Fruit fly (Drosophila melanogaster) whole organism, prepupa: ENCODE results near the gene CG32554.

ENCODE experiments used
- Blimp-1 ChIP-seq: fragments of 200-800 bp; sonication (Bioruptor generic); optimal IDR thresholded peaks from 3 replicates; lab custom pipeline; 2017; ENCODE audit warnings: missing biosample characterization, missing genetic modification characterization, mild to moderate bottlenecking, moderate library complexity, missing genetic modification reagents
- CG10631 ChIP-seq: fragments of 200-800 bp; sonication (Bioruptor generic); optimal IDR thresholded peaks from 2 replicates; lab custom pipeline; 2016; ENCODE audit warnings: missing biosample characterization, missing genetic modification characterization
- CG10669 ChIP-seq: fragments of 200-800 bp; sonication (Bioruptor generic); optimal IDR thresholded peaks from 3 replicates; lab custom pipeline; 2018; ENCODE audit warnings: missing biosample characterization, mild to moderate bottlenecking, missing genetic modification characterization, moderate library complexity
- CG11294 ChIP-seq: fragments of 200-800 bp; sonication (Bioruptor generic); IDR thresholded peaks from 2 replicates; pipeline ENCODE4 v1.3.6; 2022; ENCODE audit warnings: missing biosample characterization, missing genetic modification characterization
- CG11762 ChIP-seq: fragments of 200-800 bp; sonication (Bioruptor generic); optimal IDR thresholded peaks from 3 replicates; lab custom pipeline; 2016; ENCODE audit warnings: missing biosample characterization, missing genetic modification characterization; ENCODE audit not compliant: insufficient read depth
- CG11902 ChIP-seq: fragments of 200-800 bp; sonication (Bioruptor generic); optimal IDR thresholded peaks from 3 replicates; lab custom pipeline; 2016; ENCODE audit warnings: missing biosample characterization, missing genetic modification characterization
- CG15336 ChIP-seq: fragments of 200-800 bp; sonication (Bioruptor generic); IDR thresholded peaks from 2 replicates; pipeline ENCODE4 v1.3.6; 2022; ENCODE audit warnings: missing biosample characterization, missing genetic modification characterization
- CG1621 ChIP-seq: fragments of 200-800 bp; sonication (Bioruptor generic); optimal IDR thresholded peaks from 3 replicates; lab custom pipeline; 2018; ENCODE audit warnings: missing biosample characterization, mild to moderate bottlenecking, missing genetic modification characterization
- CG3032 ChIP-seq: fragments of 200-800 bp; optimal IDR thresholded peaks from 2 replicates; lab custom pipeline; 2019; ENCODE audit warnings: missing biosample characterization, mild to moderate bottlenecking, missing genetic modification characterization, moderate library complexity
- CG31627 ChIP-seq: fragments of 200-800 bp; sonication (Bioruptor generic); optimal IDR thresholded peaks from 3 replicates; lab custom pipeline; 2016; ENCODE audit warnings: missing biosample characterization, missing genetic modification characterization
- CG32006 ChIP-seq: fragments of 200-800 bp; sonication (Bioruptor generic); optimal IDR thresholded peaks from 3 replicates; lab custom pipeline; 2017; ENCODE audit warnings: missing biosample characterization, mild to moderate bottlenecking, missing genetic modification characterization
- CG3919 ChIP-seq: fragments of 200-800 bp; sonication (Bioruptor generic); optimal IDR thresholded peaks from 3 replicates; lab custom pipeline; 2016; ENCODE audit warnings: missing biosample characterization, missing genetic modification characterization
- CG4318 ChIP-seq: fragments of 200-800 bp; sonication (Bioruptor generic); optimal IDR thresholded peaks from 3 replicates; lab custom pipeline; 2017; ENCODE audit warnings: missing biosample characterization, mild to moderate bottlenecking, missing genetic modification characterization
- CG6163 ChIP-seq: fragments of 200-800 bp; sonication (Bioruptor generic); IDR thresholded peaks from 3 replicates; pipeline ENCODE4 v1.3.6; 2022; ENCODE audit warnings: missing biosample characterization, missing genetic modification characterization
- CG6276 ChIP-seq: fragments of 200-800 bp; sonication (Bioruptor generic); optimal IDR thresholded peaks from 2 replicates; lab custom pipeline; 2017; ENCODE audit warnings: missing biosample characterization, mild to moderate bottlenecking, missing genetic modification characterization
- CG6792 ChIP-seq: fragments of 200-800 bp; sonication (Bioruptor generic); optimal IDR thresholded peaks from 3 replicates; lab custom pipeline; 2016; ENCODE audit warnings: missing biosample characterization, missing genetic modification characterization
- CG6808 ChIP-seq: fragments of 200-800 bp; sonication (Bioruptor generic); optimal IDR thresholded peaks from 3 replicates; lab custom pipeline; 2017; ENCODE audit warnings: missing biosample characterization, missing genetic modification characterization, mild to moderate bottlenecking, moderate library complexity, missing genetic modification reagents
- CG8119 ChIP-seq: fragments of 200-800 bp; sonication (Bioruptor generic); IDR thresholded peaks from 3 replicates; pipeline ENCODE4 v1.3.6; 2022; ENCODE audit warnings: missing biosample characterization, missing genetic modification characterization
- CG8319 ChIP-seq: fragments of 200-800 bp; sonication (Bioruptor generic); optimal IDR thresholded peaks from 3 replicates; lab custom pipeline; 2016; ENCODE audit warnings: missing biosample characterization, missing genetic modification characterization
- CG8632 ChIP-seq: fragments of 200-800 bp; sonication (Bioruptor generic); optimal IDR thresholded peaks from 3 replicates; lab custom pipeline; 2016; ENCODE audit warnings: missing biosample characterization, missing genetic modification characterization
- CG9139 ChIP-seq: fragments of 200-800 bp; sonication (Bioruptor generic); optimal IDR thresholded peaks from 3 replicates; lab custom pipeline; 2017; ENCODE audit warnings: missing biosample characterization, mild to moderate bottlenecking, missing genetic modification characterization
- Eip75B ChIP-seq: fragments of 200-800 bp; sonication (Bioruptor generic); optimal IDR thresholded peaks from 3 replicates; lab custom pipeline; 2016; ENCODE audit warnings: missing biosample characterization, missing genetic modification characterization
- Ets21C ChIP-seq: fragments of 200-800 bp; sonication (Bioruptor generic); optimal IDR thresholded peaks from 3 replicates; lab custom pipeline; 2016; ENCODE audit warnings: missing biosample characterization, missing genetic modification characterization
- Ets96B ChIP-seq: fragments of 200-800 bp; optimal IDR thresholded peaks from 2 replicates; lab custom pipeline; 2019; ENCODE audit warnings: missing biosample characterization, mild to moderate bottlenecking, missing genetic modification characterization, moderate library complexity
- Gug ChIP-seq: fragments of 200-800 bp; sonication (Bioruptor generic); IDR thresholded peaks from 2 replicates; pipeline ENCODE4 v1.3.6; 2022; ENCODE audit warnings: missing biosample characterization, missing genetic modification characterization
- Hr39 ChIP-seq: fragments of 200-800 bp; sonication (Bioruptor generic); optimal IDR thresholded peaks from 2 replicates; lab custom pipeline; 2016; ENCODE audit warnings: missing biosample characterization, missing genetic modification characterization
- Hr4 ChIP-seq: fragments of 200-800 bp; sonication (Bioruptor generic); optimal IDR thresholded peaks from 3 replicates; lab custom pipeline; 2016; ENCODE audit warnings: missing biosample characterization, missing genetic modification characterization
- Lpt ChIP-seq: fragments of 200-800 bp; sonication (Bioruptor generic); optimal IDR thresholded peaks from 3 replicates; lab custom pipeline; 2016; ENCODE audit warnings: missing biosample characterization, missing genetic modification characterization
- Smox ChIP-seq: fragments of 200-800 bp; sonication (Bioruptor generic); optimal IDR thresholded peaks from 3 replicates; lab custom pipeline; 2016; ENCODE audit warnings: missing biosample characterization, missing genetic modification characterization
- Sox15 ChIP-seq: fragments of 200-800 bp; sonication (Bioruptor generic); optimal IDR thresholded peaks from 3 replicates; lab custom pipeline; 2016; ENCODE audit warnings: missing biosample characterization, missing genetic modification characterization
- achi ChIP-seq: fragments of 200-800 bp; sonication (Bioruptor generic); optimal IDR thresholded peaks from 3 replicates; lab custom pipeline; 2016; ENCODE audit warnings: missing biosample characterization, missing genetic modification characterization
- acj6 ChIP-seq: fragments of 200-800 bp; sonication (Bioruptor generic); optimal IDR thresholded peaks from 3 replicates; lab custom pipeline; 2016; ENCODE audit warnings: missing biosample characterization, missing genetic modification characterization
- dac ChIP-seq: fragments of 200-800 bp; sonication (Bioruptor generic); optimal IDR thresholded peaks from 2 replicates; lab custom pipeline; 2017; ENCODE audit warnings: missing biosample characterization, mild to moderate bottlenecking, missing genetic modification characterization
- dsx ChIP-seq: fragments of 200-800 bp; optimal IDR thresholded peaks from 3 replicates; lab custom pipeline; 2019; ENCODE audit warnings: missing biosample characterization, mild to moderate bottlenecking, missing genetic modification characterization, moderate library complexity; ENCODE audit not compliant: poor library complexity, severe bottlenecking
- eg ChIP-seq: fragments of 200-800 bp; sonication (Bioruptor generic); IDR thresholded peaks from 3 replicates; pipeline ENCODE4 v1.3.6; 2022; ENCODE audit warnings: missing biosample characterization, missing genetic modification characterization
- esn ChIP-seq: fragments of 200-800 bp; sonication (Bioruptor generic); optimal IDR thresholded peaks from 2 replicates; lab custom pipeline; 2016; ENCODE audit warnings: missing biosample characterization, mild to moderate bottlenecking, missing genetic modification characterization, moderate library complexity
- fd59A ChIP-seq: fragments of 200-800 bp; sonication (Bioruptor generic); optimal IDR thresholded peaks from 2 replicates; lab custom pipeline; 2017; ENCODE audit warnings: missing biosample characterization, mild to moderate bottlenecking, missing genetic modification characterization, missing genetic modification reagents
- fd85E ChIP-seq: fragments of 200-800 bp; sonication (Bioruptor generic); optimal IDR thresholded peaks from 3 replicates; lab custom pipeline; 2016; ENCODE audit warnings: missing biosample characterization, missing genetic modification characterization
- fkh ChIP-seq: fragments of 200-800 bp; sonication (Bioruptor generic); optimal IDR thresholded peaks from 3 replicates; lab custom pipeline; 2017; ENCODE audit warnings: missing biosample characterization, mild to moderate bottlenecking, missing genetic modification characterization, moderate library complexity
- lz ChIP-seq: fragments of 200-800 bp; sonication (Bioruptor generic); optimal IDR thresholded peaks from 3 replicates; lab custom pipeline; 2016; ENCODE audit warnings: missing biosample characterization, missing genetic modification characterization
- pdm3 ChIP-seq: fragments of 200-800 bp; sonication (Bioruptor generic); optimal IDR thresholded peaks from 3 replicates; lab custom pipeline; 2016; ENCODE audit warnings: missing biosample characterization, missing genetic modification characterization
- salr ChIP-seq, 2 experiments: fragments of 200-800 bp; sonication (Bioruptor generic); optimal IDR thresholded peaks; 3 replicates each; lab custom pipeline; 2016 to 2018; ENCODE audit warnings: missing biosample characterization in 2 of 2, missing genetic modification characterization in 2 of 2, mild to moderate bottlenecking in 1 of 2
- spab ChIP-seq: fragments of 200-800 bp; sonication (Bioruptor generic); optimal IDR thresholded peaks from 2 replicates; lab custom pipeline; 2017; ENCODE audit warnings: missing biosample characterization, mild to moderate bottlenecking, missing genetic modification characterization, missing genetic modification reagents
- ss ChIP-seq, 2 experiments: fragments of 200-800 bp; sonication (Bioruptor generic); optimal IDR thresholded peaks; 2 replicates in 1 of 2; 3 replicates in 1 of 2; lab custom pipeline; 2017 to 2018; ENCODE audit warnings: mild to moderate bottlenecking in 2 of 2, missing biosample characterization in 2 of 2, missing genetic modification characterization in 2 of 2, moderate library complexity in 1 of 2
- topi ChIP-seq: fragments of 200-800 bp; sonication (Bioruptor generic); optimal IDR thresholded peaks from 3 replicates; lab custom pipeline; 2016; ENCODE audit warnings: missing biosample characterization, missing genetic modification characterization
- vri ChIP-seq: fragments of 200-800 bp; sonication (Bioruptor generic); optimal IDR thresholded peaks from 3 replicates; lab custom pipeline; 2016; ENCODE audit warnings: missing biosample characterization, mild to moderate bottlenecking, missing genetic modification characterization

The CG32554 gene

dm6 chrX:17814783-17815182 lies 37.7 kb downstream of the CG32554 start (continued):
- TF ChIP-seq vri (peak; percentile 50), CG15336 (no peak), CG9139 (GFP tag; lab: Kevin White, UChicago) (no peak), CG8632 (GFP tag; lab: Kevin White, UChicago) (peak; percentile 32), Sox15 (GFP tag; lab: Kevin White, UChicago) (no peak), Blimp-1 (GFP tag; lab: Kevin White, UChicago) (peak; percentile 29), dac (GFP tag; lab: Kevin White, UChicago) (no peak), eg (GFP tag; lab: Robert Waterston, UW) (no peak), salr (GFP tag; optimal IDR thresholded peaks at IDR 0.05; lab: Kevin White, UChicago) (peak in 1 of 2 experiments; percentile 8), topi (GFP tag; lab: Kevin White, UChicago) (peak; percentile 73), CG8319 (GFP tag; lab: Kevin White, UChicago) (no peak)

DNA sequence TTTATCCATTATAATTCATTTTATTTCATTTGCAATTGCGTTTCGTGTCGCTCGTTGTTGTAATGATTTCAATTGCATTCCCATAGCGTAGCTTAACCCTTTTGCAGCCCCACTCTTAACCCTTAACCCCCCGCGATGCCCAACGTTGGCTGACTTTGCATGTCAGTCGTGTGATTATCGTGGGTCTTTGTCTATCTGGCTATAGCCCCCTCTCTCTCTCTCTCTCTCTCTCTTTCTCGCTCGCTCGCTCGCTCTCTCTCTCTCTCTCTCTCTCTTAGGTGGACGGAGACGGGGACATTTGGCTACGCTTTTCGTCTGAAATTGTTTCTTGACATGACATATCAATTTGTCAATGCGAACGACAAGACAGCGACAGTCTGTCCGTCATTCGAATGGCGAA lies 40.3 kb downstream of the CG32554 start:
- TF ChIP-seq Ets96B (tag; lab: Kevin White, UChicago) (no peak), ss (GFP tag; optimal IDR thresholded peaks at IDR 0.05; lab: Kevin White, UChicago) (peak in 1 of 2 experiments; percentile 67)

DNA sequence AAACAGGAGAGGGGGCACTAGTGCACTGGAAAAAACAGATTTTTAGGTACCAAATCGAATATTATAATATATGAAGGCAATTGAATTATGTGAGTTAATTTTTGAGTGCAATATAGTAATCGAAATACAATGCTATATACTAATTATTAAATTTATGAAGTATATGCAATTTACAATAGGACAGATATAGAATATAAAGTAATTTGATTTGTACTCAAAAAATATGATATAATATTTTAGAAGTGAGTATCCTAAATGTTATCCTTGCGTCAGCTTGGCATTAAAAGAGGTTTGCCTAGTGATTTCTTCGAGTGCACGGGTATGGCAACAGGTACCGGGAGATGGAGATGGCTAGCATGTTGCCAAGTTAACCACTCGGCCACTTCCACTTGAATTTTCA lies 45.5 kb downstream of the CG32554 start:
- TF ChIP-seq ss (GFP tag; optimal IDR thresholded peaks at IDR 0.05; lab: Kevin White, UChicago): peak in 1 of 2 experiments; percentile 66
- TF ChIP-seq Eip75B: peak; percentile 7
- no peak for TF ChIP-seq Blimp-1 (GFP tag; lab: Kevin White, UChicago)
- TF ChIP-seq Sox15 (GFP tag; lab: Kevin White, UChicago): peak; percentile 8
- peak; percentile 40 for TF ChIP-seq CG8632 (GFP tag; lab: Kevin White, UChicago)
- TF ChIP-seq CG15336: no peak
- TF ChIP-seq CG6163 (GFP tag; lab: Robert Waterston, UW): no peak
- no peak for TF ChIP-seq Lpt (GFP tag; lab: Kevin White, UChicago)
- TF ChIP-seq CG6276 (GFP tag; lab: Kevin White, UChicago): no peak
- peak; percentile 64 for TF ChIP-seq CG6808 (GFP tag; lab: Kevin White, UChicago)
- TF ChIP-seq CG32006 (GFP tag; lab: Kevin White, UChicago): peak; percentile 51
- no peak for TF ChIP-seq fkh (GFP tag; lab: Kevin White, UChicago)
- TF ChIP-seq CG10631: peak; percentile 45
- TF ChIP-seq CG11762 (GFP tag; lab: Kevin White, UChicago): no peak
- TF ChIP-seq Ets96B (tag; lab: Kevin White, UChicago): peak; percentile 60
- peak; percentile 44 for TF ChIP-seq fd59A (GFP tag; lab: Kevin White, UChicago)
- peak; percentile 14 for TF ChIP-seq lz (GFP tag; lab: Kevin White, UChicago)
- peak; percentile 2 for TF ChIP-seq CG4318
- no peak for TF ChIP-seq CG31627 (GFP tag; lab: Kevin White, UChicago)
- no peak for TF ChIP-seq CG11294 (GFP tag; lab: Robert Waterston, UW)
- no peak for TF ChIP-seq Hr4 (GFP tag; lab: Kevin White, UChicago)
- TF ChIP-seq achi (GFP tag; lab: Kevin White, UChicago): peak; percentile 45
- no peak for TF ChIP-seq Gug (GFP tag; lab: Robert Waterston, UW)
- peak; percentile 47 for TF ChIP-seq dsx (GFP tag; lab: Kevin White, UChicago)
- TF ChIP-seq CG8119 (GFP tag; lab: Robert Waterston, UW): 0 out of 3 replicates have a peak, but pooled peaks have one; percentile 27
- TF ChIP-seq CG10669: peak; percentile 53
- peak; percentile 53 for TF ChIP-seq CG3919 (GFP tag; lab: Kevin White, UChicago)
- TF ChIP-seq Ets21C (GFP tag; lab: Kevin White, UChicago): no peak
- no peak for TF ChIP-seq Hr39 (GFP tag; lab: Kevin White, UChicago)
- peak; percentile 65 for TF ChIP-seq CG3032 (tag; lab: Kevin White, UChicago)
- peak; percentile 50 for TF ChIP-seq acj6
- no peak for TF ChIP-seq CG8319 (GFP tag; lab: Kevin White, UChicago)
- TF ChIP-seq esn (GFP tag; lab: Kevin White, UChicago): peak; percentile 46
- TF ChIP-seq fd85E (GFP tag; lab: Kevin White, UChicago): no peak
- TF ChIP-seq CG11902 (GFP tag; lab: Kevin White, UChicago): no peak
- peak; percentile 20 for TF ChIP-seq vri
- TF ChIP-seq spab: peak; percentile 35
- TF ChIP-seq pdm3 (GFP tag; lab: Kevin White, UChicago): peak; percentile 2
- TF ChIP-seq CG6792 (GFP tag; lab: Kevin White, UChicago): peak; percentile 9
- TF ChIP-seq salr (GFP tag; optimal IDR thresholded peaks at IDR 0.05; lab: Kevin White, UChicago): peak in 1 of 2 experiments; percentile 21
- peak; percentile 34 for TF ChIP-seq Smox
- no peak for TF ChIP-seq CG1621
